Fruit fly (Drosophila melanogaster) whole organism, embryonic: ENCODE data around the gene nod.

Source experiments
- ATbp ChIP-seq: fragments of 200-800 bp; sonication (Bioruptor generic); optimal IDR thresholded peaks from 2 replicates; lab custom pipeline; 2017; ENCODE audit warnings: missing biosample characterization, mild to moderate bottlenecking, missing genetic modification characterization, missing genetic modification reagents
- Bdp1 ChIP-seq: fragments of 200-800 bp; sonication (Bioruptor generic); optimal IDR thresholded peaks from 3 replicates; lab custom pipeline; 2016; ENCODE audit warnings: missing biosample characterization, missing genetic modification characterization
- CG10147 ChIP-seq: fragments of 200-800 bp; sonication (Bioruptor generic); optimal IDR thresholded peaks from 2 replicates; lab custom pipeline; 2019; ENCODE audit warnings: missing biosample characterization, mild to moderate bottlenecking, missing genetic modification characterization, moderate library complexity
- CG11504 ChIP-seq: fragments of 200-800 bp; sonication (Bioruptor generic); optimal IDR thresholded peaks from 3 replicates; lab custom pipeline; 2019; ENCODE audit warnings: missing biosample characterization, mild to moderate bottlenecking, missing genetic modification characterization, moderate library complexity
- CG12104 ChIP-seq: fragments of 200-800 bp; sonication (Bioruptor generic); optimal IDR thresholded peaks from 3 replicates; lab custom pipeline; 2016; ENCODE audit warnings: missing biosample characterization, missing genetic modification characterization
- CG12391 ChIP-seq: fragments of 200-800 bp; sonication (Bioruptor generic); optimal IDR thresholded peaks from 3 replicates; lab custom pipeline; 2018; ENCODE audit warnings: missing biosample characterization, mild to moderate bottlenecking, missing genetic modification characterization, moderate library complexity
- CG12659 ChIP-seq: fragments of 200-800 bp; sonication (Bioruptor generic); optimal IDR thresholded peaks from 3 replicates; lab custom pipeline; 2017; ENCODE audit warnings: mild to moderate bottlenecking, missing biosample characterization, missing genetic modification reagents, missing genetic modification characterization
- CG12769 ChIP-seq: fragments of 200-800 bp; sonication (Bioruptor generic); optimal IDR thresholded peaks from 2 replicates; lab custom pipeline; 2019; ENCODE audit warnings: missing biosample characterization, mild to moderate bottlenecking, missing genetic modification characterization, moderate library complexity
- CG14441 ChIP-seq: fragments of 200-800 bp; sonication (Bioruptor generic); IDR thresholded peaks from 2 replicates; pipeline ENCODE4 v1.3.6; 2022; ENCODE audit warnings: missing biosample characterization, missing genetic modification characterization
- CG17802 ChIP-seq: fragments of 200-800 bp; sonication (Bioruptor generic); optimal IDR thresholded peaks from 2 replicates; lab custom pipeline; 2018; ENCODE audit warnings: missing biosample characterization, mild to moderate bottlenecking, missing genetic modification characterization, moderate library complexity
- CG31388 ChIP-seq: fragments of 200-800 bp; sonication (Bioruptor generic); optimal IDR thresholded peaks from 2 replicates; lab custom pipeline; 2016; ENCODE audit warnings: missing biosample characterization, missing genetic modification characterization
- CG32532 ChIP-seq: fragments of 200-800 bp; sonication (Bioruptor generic); IDR thresholded peaks from 2 replicates; pipeline ENCODE4 v1.3.6; 2022; ENCODE audit warnings: missing biosample characterization, missing genetic modification characterization
- CG3726 ChIP-seq: fragments of 200-800 bp; sonication (Bioruptor generic); IDR thresholded peaks from 3 replicates; pipeline ENCODE4, ENCODE4 v1.3.6; 2022; ENCODE audit warnings: missing biosample characterization, missing genetic modification characterization
- CG43689 ChIP-seq: fragments of 200-800 bp; sonication (Bioruptor generic); IDR thresholded peaks from 2 replicates; pipeline ENCODE4 v1.3.6; 2022; ENCODE audit warnings: missing biosample characterization, missing genetic modification characterization
- CG4707 ChIP-seq: fragments of 200-800 bp; sonication (Bioruptor generic); optimal IDR thresholded peaks from 2 replicates; lab custom pipeline; 2018; ENCODE audit warnings: missing biosample characterization, mild to moderate bottlenecking, missing genetic modification characterization, moderate library complexity
- CG5180 ChIP-seq: fragments of 200-800 bp; sonication (Bioruptor generic); optimal IDR thresholded peaks from 3 replicates; lab custom pipeline; 2017; ENCODE audit warnings: missing biosample characterization, missing genetic modification characterization, mild to moderate bottlenecking, moderate library complexity, missing genetic modification reagents
- CG6765 ChIP-seq: fragments of 200-800 bp; sonication (Bioruptor generic); optimal IDR thresholded peaks from 3 replicates; lab custom pipeline; 2017; ENCODE audit warnings: missing biosample characterization, mild to moderate bottlenecking, missing genetic modification characterization
- CG7271 ChIP-seq: fragments of 200-800 bp; sonication (Bioruptor generic); optimal IDR thresholded peaks from 2 replicates; lab custom pipeline; 2018; ENCODE audit warnings: missing biosample characterization, mild to moderate bottlenecking, missing genetic modification characterization, moderate library complexity
- CG7928 ChIP-seq: fragments of 200-800 bp; sonication (Bioruptor generic); optimal IDR thresholded peaks from 2 replicates; lab custom pipeline; 2017; ENCODE audit warnings: missing biosample characterization, mild to moderate bottlenecking, missing genetic modification characterization
- CG9876 ChIP-seq: fragments of 200-800 bp; sonication (Bioruptor generic); optimal IDR thresholded peaks from 2 replicates; lab custom pipeline; 2016; ENCODE audit warnings: missing biosample characterization, missing genetic modification characterization
- CoRest ChIP-seq: fragments of 200-800 bp; sonication (Bioruptor generic); optimal IDR thresholded peaks from 3 replicates; lab custom pipeline; 2018; ENCODE audit warnings: missing biosample characterization, mild to moderate bottlenecking, missing genetic modification characterization, moderate library complexity
- E2f1 ChIP-seq: fragments of 200-800 bp; sonication (Bioruptor generic); IDR thresholded peaks from 2 replicates; pipeline ENCODE4 v1.3.6; 2022; ENCODE audit warnings: missing biosample characterization, missing genetic modification characterization
- ERR ChIP-seq: fragments of 200-800 bp; sonication (Bioruptor generic); optimal IDR thresholded peaks from 2 replicates; lab custom pipeline; 2016; ENCODE audit warnings: missing biosample characterization, missing genetic modification characterization
- Ets97D ChIP-seq: fragments of 200-800 bp; sonication (Bioruptor generic); optimal IDR thresholded peaks from 3 replicates; lab custom pipeline; 2016; ENCODE audit warnings: missing biosample characterization, missing genetic modification characterization
- Fer1 ChIP-seq: fragments of 200-800 bp; sonication (Bioruptor generic); optimal IDR thresholded peaks from 2 replicates; lab custom pipeline; 2017; ENCODE audit warnings: missing biosample characterization, mild to moderate bottlenecking, missing genetic modification characterization
- Hmr ChIP-seq: fragments of 200-800 bp; sonication (Bioruptor generic); optimal IDR thresholded peaks from 3 replicates; lab custom pipeline; 2017; ENCODE audit warnings: mild to moderate bottlenecking, missing biosample characterization, missing genetic modification reagents, missing genetic modification characterization
- Hr51 ChIP-seq, 2 experiments: fragments of 200-800 bp; sonication (Bioruptor generic); optimal IDR thresholded peaks; 2 replicates in 1 of 2; 3 replicates in 1 of 2; lab custom pipeline; 2016 to 2018; ENCODE audit warnings: missing biosample characterization in 2 of 2, missing genetic modification characterization in 2 of 2, mild to moderate bottlenecking in 1 of 2, moderate library complexity in 1 of 2
- Kr ChIP-seq: fragments of 200-800 bp; sonication (Bioruptor generic); optimal IDR thresholded peaks from 2 replicates; lab custom pipeline; 2017; ENCODE audit warnings: missing biosample characterization, mild to moderate bottlenecking, missing genetic modification characterization
- Nf-YC ChIP-seq: fragments of 200-800 bp; optimal IDR thresholded peaks from 3 replicates; lab custom pipeline; 2019; ENCODE audit warnings: missing biosample characterization, mild to moderate bottlenecking, missing genetic modification characterization, moderate library complexity
- NfI ChIP-seq: fragments of 200-800 bp; sonication (Bioruptor generic); optimal IDR thresholded peaks from 3 replicates; lab custom pipeline; 2018; ENCODE audit warnings: missing biosample characterization, mild to moderate bottlenecking, missing genetic modification characterization, moderate library complexity
- Optix ChIP-seq: fragments of 200-800 bp; sonication (Bioruptor generic); IDR thresholded peaks from 3 replicates; pipeline ENCODE4 v1.3.6; 2022; ENCODE audit warnings: missing biosample characterization, missing genetic modification characterization
- PHDP ChIP-seq: fragments of 200-800 bp; sonication (Bioruptor generic); optimal IDR thresholded peaks from 3 replicates; lab custom pipeline; 2018; ENCODE audit warnings: missing biosample characterization, mild to moderate bottlenecking, missing genetic modification characterization, moderate library complexity
- Pdp1 ChIP-seq, 2 experiments: fragments of 200-800 bp; sonication (Bioruptor generic); optimal IDR thresholded peaks; 3 replicates each; lab custom pipeline; 2016; ENCODE audit warnings: missing biosample characterization in 2 of 2, missing genetic modification characterization in 2 of 2, mild to moderate bottlenecking in 1 of 2, moderate library complexity in 1 of 2
- Sox100B ChIP-seq: fragments of 200-800 bp; sonication (Bioruptor generic); optimal IDR thresholded peaks from 3 replicates; lab custom pipeline; 2018; ENCODE audit warnings: missing biosample characterization, mild to moderate bottlenecking, missing genetic modification characterization
- Sox102F ChIP-seq: fragments of 200-800 bp; sonication (Bioruptor generic); optimal IDR thresholded peaks from 2 replicates; lab custom pipeline; 2018; ENCODE audit warnings: missing biosample characterization, mild to moderate bottlenecking, missing genetic modification characterization, moderate library complexity
- Xrp1 ChIP-seq: fragments of 200-800 bp; sonication (Bioruptor generic); IDR thresholded peaks from 2 replicates; pipeline ENCODE4 v1.3.6; 2022; ENCODE audit warnings: missing biosample characterization, missing genetic modification characterization
- caup ChIP-seq: fragments of 200-800 bp; sonication (Bioruptor generic); optimal IDR thresholded peaks from 3 replicates; lab custom pipeline; 2017; ENCODE audit warnings: missing biosample characterization, mild to moderate bottlenecking, missing genetic modification characterization, moderate library complexity; ENCODE audit not compliant: severe bottlenecking
- chn ChIP-seq: fragments of 200-800 bp; sonication (Bioruptor generic); optimal IDR thresholded peaks from 2 replicates; lab custom pipeline; 2016; ENCODE audit warnings: missing biosample characterization, missing genetic modification characterization
- fd3F ChIP-seq: fragments of 200-800 bp; sonication (Bioruptor generic); optimal IDR thresholded peaks from 2 replicates; lab custom pipeline; 2018; ENCODE audit warnings: missing biosample characterization, mild to moderate bottlenecking, missing genetic modification characterization, moderate library complexity
- grau ChIP-seq: fragments of 200-800 bp; optimal IDR thresholded peaks from 3 replicates; lab custom pipeline; 2019; ENCODE audit warnings: missing biosample characterization, mild to moderate bottlenecking, missing genetic modification characterization, moderate library complexity
- hbn ChIP-seq: fragments of 200-800 bp; sonication (Bioruptor generic); IDR thresholded peaks from 2 replicates; pipeline ENCODE4 v1.3.6; 2022; ENCODE audit warnings: missing biosample characterization, missing genetic modification characterization; ENCODE audit not compliant: partially characterized antibody
- lilli ChIP-seq: fragments of 200-800 bp; sonication (Bioruptor generic); optimal IDR thresholded peaks from 3 replicates; lab custom pipeline; 2016; ENCODE audit warnings: missing biosample characterization, missing genetic modification characterization
- org-1 ChIP-seq: fragments of 200-800 bp; sonication (Bioruptor generic); optimal IDR thresholded peaks from 2 replicates; lab custom pipeline; 2017; ENCODE audit warnings: missing biosample characterization, missing genetic modification characterization
- pan ChIP-seq, 4 experiments: fragments of >200 bp in 3 of 4; fragments of 200-800 bp in 1 of 4; sonication (Bioruptor generic) in 1 of 4; optimal IDR thresholded peaks in 3 of 4; IDR thresholded peaks in 1 of 4; 2 replicates each; pipeline versions ENCODE4 v1.3.6 to Lab custom; 2017 to 2022; ENCODE audit warnings: missing biosample characterization in 2 of 4, missing genetic modification characterization in 2 of 4, mixed read lengths in 1 of 4
- phol ChIP-seq: fragments of 200-800 bp; sonication (Bioruptor generic); optimal IDR thresholded peaks from 3 replicates; lab custom pipeline; 2018; ENCODE audit warnings: missing biosample characterization, mild to moderate bottlenecking, missing genetic modification characterization, moderate library complexity
- sisA ChIP-seq: fragments of 200-800 bp; sonication (Bioruptor generic); IDR thresholded peaks from 2 replicates; pipeline ENCODE4 v1.3.6; 2022; ENCODE audit warnings: missing biosample characterization, missing genetic modification characterization
- slbo ChIP-seq: fragments of 200-800 bp; sonication (Bioruptor generic); IDR thresholded peaks from 2 replicates; pipeline ENCODE4 v1.3.6; 2022; ENCODE audit warnings: missing biosample characterization, missing genetic modification characterization
- tap ChIP-seq: fragments of 200-800 bp; optimal IDR thresholded peaks from 3 replicates; lab custom pipeline; 2019; ENCODE audit warnings: missing biosample characterization, mild to moderate bottlenecking, missing genetic modification characterization, moderate library complexity
- tin ChIP-seq: fragments of 200-800 bp; sonication (Bioruptor generic); optimal IDR thresholded peaks from 3 replicates; lab custom pipeline; 2016; ENCODE audit warnings: missing biosample characterization, missing genetic modification characterization
- wdn ChIP-seq: fragments of 200-800 bp; sonication (Bioruptor generic); IDR thresholded peaks from 2 replicates; pipeline ENCODE4 v1.3.6; 2022; ENCODE audit warnings: missing biosample characterization, missing genetic modification characterization

Gene nod

dm6 chrX:11550078-11550477 lies 30.5 kb upstream of the nod start (continued):
- no peak for TF ChIP-seq fd3F (GFP tag; lab: Kevin White, UChicago)
- TF ChIP-seq Hr51 (GFP tag; optimal IDR thresholded peaks at IDR 0.05; lab: Kevin White, UChicago) = peak in 1 of 2 experiments; percentile 41
- TF ChIP-seq Sox100B (GFP tag; lab: Kevin White, UChicago) = no peak
- TF ChIP-seq CoRest (tag; lab: Kevin White, UChicago) = peak; percentile 3
- no peak for TF ChIP-seq Bdp1 (GFP tag; lab: Kevin White, UChicago)
- TF ChIP-seq CG32532 (GFP tag; lab: Robert Waterston, UW) = peak; percentile 47; the same call in 1 of the 2 replicates
- no peak for TF ChIP-seq hbn (GFP tag; lab: Robert Waterston, UW)
- TF ChIP-seq CG9876 = no peak
- TF ChIP-seq CG10147 = no peak
- peak; percentile 10 to 24 for TF ChIP-seq Pdp1 (GFP tag; optimal IDR thresholded peaks at IDR 0.05; lab: Kevin White, UChicago)
- TF ChIP-seq NfI = peak; percentile 22
- no peak for TF ChIP-seq E2f1 (GFP tag; lab: Robert Waterston, UW)
- TF ChIP-seq sisA (GFP tag; lab: Robert Waterston, UW) = no peak
- TF ChIP-seq CG12391 (tag; lab: Kevin White, UChicago) = peak; percentile 16
- peak; percentile 65 for TF ChIP-seq CG12769 (tag; lab: Kevin White, UChicago)
- no peak for TF ChIP-seq CG12659 (GFP tag; lab: Kevin White, UChicago)
- TF ChIP-seq PHDP = peak; percentile 16
- peak; percentile 26 for TF ChIP-seq org-1 (GFP tag; lab: Kevin White, UChicago)
- TF ChIP-seq CG6765 (GFP tag; lab: Kevin White, UChicago) = no peak
- TF ChIP-seq CG4707 (GFP tag; lab: Kevin White, UChicago) = no peak
- TF ChIP-seq CG7271 (tag; lab: Kevin White, UChicago) = no peak
- peak; percentile 23; the same call in 1 of the 2 replicates for TF ChIP-seq Xrp1 (GFP tag; lab: Robert Waterston, UW)
- peak; percentile 36 for TF ChIP-seq grau (tag; lab: Kevin White, UChicago)
- no peak for TF ChIP-seq CG12104 (GFP tag; lab: Kevin White, UChicago)
- peak; percentile 29 for TF ChIP-seq CG11504 (tag; lab: Kevin White, UChicago)
- peak; percentile 34; the same call in 1 of the 2 replicates for TF ChIP-seq CG14441 (GFP tag; lab: Robert Waterston, UW)
- no peak for TF ChIP-seq CG17802
- TF ChIP-seq ERR (GFP tag; lab: Kevin White, UChicago) = no peak
- TF ChIP-seq phol (tag; lab: Kevin White, UChicago) = no peak
- peak; percentile 25 for TF ChIP-seq Fer1 (GFP tag; lab: Kevin White, UChicago)
- no peak for TF ChIP-seq tap
- TF ChIP-seq CG43689 = no peak
- TF ChIP-seq slbo = peak; percentile 47
- TF ChIP-seq CG7928 (GFP tag; lab: Kevin White, UChicago) = no peak
- no peak for TF ChIP-seq Ets97D
- TF ChIP-seq Sox102F (GFP tag; lab: Kevin White, UChicago) = peak; percentile 26
- TF ChIP-seq chn = no peak
- TF ChIP-seq, all 482 proteins: peak for 69

DNA sequence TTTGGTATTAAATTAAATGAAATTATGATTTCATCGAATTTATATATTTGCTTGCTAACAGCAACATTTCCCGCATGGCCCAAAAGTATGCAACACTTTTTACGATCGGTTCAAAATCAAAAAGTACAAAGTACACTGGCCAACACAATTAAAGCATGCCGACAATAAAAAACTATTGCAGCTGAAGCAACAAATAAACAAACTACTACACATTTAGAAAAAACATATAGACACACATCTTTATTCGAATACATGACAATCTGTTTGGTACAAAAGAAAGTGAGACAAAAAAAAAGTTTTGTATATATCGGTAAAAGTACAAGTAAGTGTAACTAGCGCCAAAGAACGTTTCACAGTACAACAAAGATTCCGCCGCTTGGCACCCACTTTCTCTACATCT lies 25.5 kb upstream of the nod start:
- no peak for TF ChIP-seq pan (optimal IDR thresholded peaks at IDR 0.05; lab: Kevin White, UChicago)
- TF ChIP-seq pan (GFP tag; optimal IDR thresholded peaks at IDR 0.05 in 1 of 2, IDR thresholded peaks at IDR 0.05 in 1 of 2) = peak in 1 of 2 experiments; percentile 41
- peak; percentile 11 for TF ChIP-seq lilli (GFP tag; lab: Kevin White, UChicago)
- TF ChIP-seq CG3726 (GFP tag; lab: Robert Waterston, UW) = no peak
- no peak for TF ChIP-seq CG7271 (tag; lab: Kevin White, UChicago)
- no peak for TF ChIP-seq caup
- no peak for TF ChIP-seq CG31388 (GFP tag; lab: Kevin White, UChicago)
- no peak for TF ChIP-seq Kr
- TF ChIP-seq CG5180 (GFP tag; lab: Kevin White, UChicago) = no peak
- no peak for TF ChIP-seq Nf-YC
- peak; percentile 6 for TF ChIP-seq phol (tag; lab: Kevin White, UChicago)
- TF ChIP-seq Optix (GFP tag; lab: Robert Waterston, UW) = no peak
- no peak for TF ChIP-seq Hmr (GFP tag; lab: Kevin White, UChicago)
- TF ChIP-seq wdn (GFP tag; lab: Robert Waterston, UW) = no peak
- TF ChIP-seq ATbp (GFP tag; lab: Kevin White, UChicago) = no peak
- TF ChIP-seq tin = no peak
- TF ChIP-seq CG9876 = no peak
